Worm (Caenorhabditis elegans) whole organism, L4/young adult: ENCODE results near the gene srd-27.

Experiments used
- W03F9.2 ChIP-seq: fragments of 150-350 bp; optimal IDR thresholded peaks from 2 replicates; lab custom pipeline; 2014; ENCODE audit warnings: missing biosample characterization, missing genetic modification characterization
- dao-5 ChIP-seq: sonication (generic microtip); optimal IDR thresholded peaks from 2 replicates; lab custom pipeline; 2016; ENCODE audit warnings: missing genotype, missing genetic modification characterization, moderate library complexity, missing compliant biosample characterization
- him-1 ChIP-seq: sonication (generic microtip); optimal IDR thresholded peaks from 2 replicates; lab custom pipeline; 2016; ENCODE audit warnings: missing genotype, missing genetic modification reagents, missing genetic modification characterization, missing compliant biosample characterization

DNA sequence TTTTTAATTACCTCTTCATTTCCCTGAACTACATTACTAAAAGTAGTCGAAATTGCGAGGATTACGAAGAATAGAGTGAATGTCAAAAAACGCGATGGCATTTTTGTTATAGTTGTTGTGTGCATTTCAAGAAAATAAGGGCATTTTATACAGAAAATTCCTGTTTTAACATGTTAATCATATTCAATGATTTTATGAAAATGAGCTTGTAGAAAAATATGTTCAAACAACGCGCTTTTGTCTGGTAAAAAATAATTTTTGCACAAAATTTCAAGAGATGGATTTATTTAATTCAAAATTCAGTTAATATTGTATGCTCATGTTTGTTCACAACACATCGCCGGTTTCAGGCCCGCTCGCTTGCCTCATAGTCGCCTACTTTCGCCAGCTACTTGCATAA lies 5.1 kb upstream of the srd-27 start, which contains the start of gene T26E4.10:
- TF ChIP-seq W03F9.2 (tag; lab: Kevin White, UChicago): no peak
- TF ChIP-seq him-1 (tag; lab: Kevin White, UChicago): no peak
- no peak for TF ChIP-seq dao-5 (tag; lab: Kevin White, UChicago)
